Worm (Caenorhabditis elegans) whole organism, L4 larva: ENCODE measurements around the gene pot-1.
A peak's percentile ranks its signal among the peaks of the same experiment; 100 is the strongest.

Source experiments
- D1046.2 ChIP-seq: fragments of 200-800 bp; sonication (Bioruptor generic); IDR thresholded peaks from 2 replicates; pipeline ENCODE4 v1.3.6; 2022; ENCODE audit warnings: missing genetic modification characterization, missing compliant biosample characterization
- F10B5.3 ChIP-seq: sonication (generic microtip); optimal IDR thresholded peaks from 2 replicates; lab custom pipeline; 2016; ENCODE audit warnings: mild to moderate bottlenecking, missing genetic modification characterization, missing compliant biosample characterization
- F26F4.8 ChIP-seq: fragments of 200-800 bp; sonication (Bioruptor generic); conservative IDR thresholded peaks from 2 replicates; pipeline ENCODE4 v1.3.6; 2022; ENCODE audit warnings: missing genetic modification characterization, missing compliant biosample characterization
- T20F7.1 ChIP-seq: fragments of 200-800 bp; sonication (Bioruptor generic); optimal IDR thresholded peaks from 2 replicates; lab custom pipeline; 2018; ENCODE audit warnings: mild to moderate bottlenecking, missing genetic modification characterization, missing compliant biosample characterization
- Y105C5A.15 ChIP-seq: fragments of 200-800 bp; sonication (Bioruptor generic); IDR thresholded peaks from 2 replicates; pipeline ENCODE4 v1.3.6; 2022; ENCODE audit warnings: missing genetic modification characterization, missing compliant biosample characterization
- Y48G9A.11 ChIP-seq: fragments of 200-800 bp; sonication (Bioruptor generic); IDR thresholded peaks from 2 replicates; pipeline ENCODE4 v1.3.6; 2022; ENCODE audit warnings: missing genetic modification reagents, missing genetic modification characterization, missing compliant biosample characterization
- ZK337.2 ChIP-seq: fragments of 200-800 bp; sonication (Bioruptor generic); IDR thresholded peaks from 2 replicates; pipeline ENCODE4 v1.3.6; 2022; ENCODE audit warnings: missing genetic modification reagents, missing genetic modification characterization, missing compliant biosample characterization
- aha-1 ChIP-seq: fragments of 150-350 bp; peaks from one replicate; lab custom pipeline; 2014; ENCODE audit warnings: missing biosample characterization, missing genetic modification characterization
- ama-1 ChIP-seq: fragments of 150-350 bp; optimal IDR thresholded peaks from 2 replicates; lab custom pipeline; 2014; ENCODE audit warnings: inconsistent platforms, mixed read lengths
- attf-4 ChIP-seq: sonication (generic microtip); optimal IDR thresholded peaks from 3 replicates; lab custom pipeline; 2017; ENCODE audit warnings: missing biosample characterization, missing genetic modification characterization
- ceh-82 ChIP-seq: sonication (generic microtip); optimal IDR thresholded peaks from 2 replicates; lab custom pipeline; 2017; ENCODE audit warnings: missing biosample characterization, missing genetic modification characterization
- cey-2 ChIP-seq: sonication (generic microtip); optimal IDR thresholded peaks from 3 replicates; lab custom pipeline; 2017; ENCODE audit warnings: missing genetic modification characterization, mild to moderate bottlenecking, missing compliant biosample characterization, antibody characterized with exemption, borderline replicate concordance; ENCODE audit not compliant: insufficient read depth
- ctbp-1 ChIP-seq: fragments of 200-800 bp; sonication (Bioruptor generic); IDR thresholded peaks from 2 replicates; pipeline ENCODE4 v1.3.6; 2022; ENCODE audit warnings: missing genetic modification reagents, missing genetic modification characterization, missing compliant biosample characterization
- daf-8 ChIP-seq: fragments of 200-800 bp; sonication (Bioruptor generic); IDR thresholded peaks from 2 replicates; pipeline ENCODE4 v1.3.6; 2022; ENCODE audit warnings: missing genetic modification characterization, missing compliant biosample characterization
- dmd-6 ChIP-seq: fragments of 200-800 bp; sonication (Bioruptor generic); IDR thresholded peaks from 2 replicates; pipeline ENCODE4 v1.3.6; 2022; ENCODE audit warnings: missing genetic modification reagents, missing genetic modification characterization, missing compliant biosample characterization
- dmd-8 ChIP-seq: fragments of 200-800 bp; sonication (Bioruptor generic); IDR thresholded peaks from 2 replicates; pipeline ENCODE4 v1.3.6; 2022; ENCODE audit warnings: missing genetic modification characterization, missing compliant biosample characterization
- dmd-9 ChIP-seq: fragments of 200-800 bp; sonication (Bioruptor generic); IDR thresholded peaks from 2 replicates; pipeline ENCODE4 v1.3.6; 2022; ENCODE audit warnings: missing genetic modification reagents, missing genetic modification characterization, missing compliant biosample characterization
- dpl-1 ChIP-seq: fragments of 150-350 bp; optimal IDR thresholded peaks from 2 replicates; lab custom pipeline; 2014; ENCODE audit warnings: missing biosample characterization, missing genetic modification reagents, missing genetic modification characterization
- dve-1 ChIP-seq: sonication (generic microtip); optimal IDR thresholded peaks from 2 replicates; lab custom pipeline; 2017; ENCODE audit warnings: antibody characterized with exemption, mild to moderate bottlenecking, missing genetic modification characterization, missing compliant biosample characterization; ENCODE audit not compliant: insufficient read depth
- egl-43 ChIP-seq: fragments of 200-800 bp; sonication (Bioruptor generic); IDR thresholded peaks from 2 replicates; pipeline ENCODE4 v1.3.6; 2022; ENCODE audit warnings: missing genetic modification reagents, missing genetic modification characterization, missing compliant biosample characterization
- gei-8 ChIP-seq: fragments of 200-800 bp; sonication (Bioruptor generic); optimal IDR thresholded peaks from 2 replicates; lab custom pipeline; 2018; ENCODE audit warnings: mild to moderate bottlenecking, missing genetic modification characterization, missing compliant biosample characterization
- hif-1 ChIP-seq, 2 experiments: sonication (generic microtip); optimal IDR thresholded peaks; 2 replicates each; lab custom pipeline; 2016 to 2017; ENCODE audit warnings: missing compliant biosample characterization in 2 of 2, missing genetic modification characterization in 2 of 2, missing genetic modification reagents in 2 of 2, missing genotype in 2 of 2, mild to moderate bottlenecking in 1 of 2
- hmg-1.1 ChIP-seq: fragments of 200-800 bp; sonication (Bioruptor generic); IDR thresholded peaks from 2 replicates; pipeline ENCODE4 v1.3.6; 2022; ENCODE audit warnings: missing genetic modification reagents, missing genetic modification characterization, missing compliant biosample characterization
- lim-7 ChIP-seq: fragments of 200-800 bp; sonication (Bioruptor generic); IDR thresholded peaks from 2 replicates; pipeline ENCODE4 v1.3.6; 2022; ENCODE audit warnings: missing genetic modification characterization, missing compliant biosample characterization
- lin-1 ChIP-seq: fragments of 200-800 bp; sonication (Bioruptor generic); IDR thresholded peaks from 2 replicates; pipeline ENCODE4 v1.3.6; 2022; ENCODE audit warnings: missing genetic modification reagents, missing genetic modification characterization, missing compliant biosample characterization
- lin-15B ChIP-seq: fragments of 150-350 bp; sonication (generic microtip); optimal IDR thresholded peaks from 3 replicates; lab custom pipeline; 2014; ENCODE audit warnings: missing biosample characterization, missing genetic modification characterization
- lin-29 ChIP-seq: fragments of 200-800 bp; sonication (Bioruptor generic); IDR thresholded peaks from 2 replicates; pipeline ENCODE4 v1.3.6; 2022; ENCODE audit warnings: missing genetic modification reagents, missing genetic modification characterization, missing compliant biosample characterization
- lin-38 ChIP-seq: fragments of 200-800 bp; sonication (Bioruptor generic); IDR thresholded peaks from 2 replicates; pipeline ENCODE4 v1.3.6; 2022; ENCODE audit warnings: missing genetic modification reagents, missing genetic modification characterization, missing compliant biosample characterization
- lsy-2 ChIP-seq, 2 experiments: fragments of 150-350 bp in 1 of 2; sonication (generic microtip) in 1 of 2; optimal IDR thresholded peaks; 2 replicates each; lab custom pipeline; 2014 to 2017; ENCODE audit warnings: missing biosample characterization in 2 of 2, missing genetic modification characterization in 2 of 2
- mes-2 ChIP-seq: sonication (generic microtip); optimal IDR thresholded peaks from 2 replicates; lab custom pipeline; 2016; ENCODE audit warnings: missing genotype, mild to moderate bottlenecking, missing genetic modification characterization, missing compliant biosample characterization; ENCODE audit not compliant: poor library complexity, severe bottlenecking
- nhr-10 ChIP-seq: fragments of 150-350 bp; optimal IDR thresholded peaks from 2 replicates; lab custom pipeline; 2014; ENCODE audit warnings: missing biosample characterization, missing genetic modification characterization
- nhr-11 ChIP-seq: fragments of 150-350 bp; optimal IDR thresholded peaks from 2 replicates; lab custom pipeline; 2014; ENCODE audit warnings: missing biosample characterization, missing genetic modification characterization
- nhr-111 ChIP-seq: fragments of 200-800 bp; sonication (Bioruptor generic); optimal IDR thresholded peaks from 2 replicates; lab custom pipeline; 2018; ENCODE audit warnings: mild to moderate bottlenecking, missing genetic modification characterization, missing compliant biosample characterization
- nhr-41 ChIP-seq: fragments of 200-800 bp; sonication (Bioruptor generic); IDR thresholded peaks from 2 replicates; pipeline ENCODE4 v1.3.6; 2022; ENCODE audit warnings: missing genetic modification reagents, missing genetic modification characterization, missing compliant biosample characterization
- nhr-42 ChIP-seq: fragments of 200-800 bp; sonication (Bioruptor generic); IDR thresholded peaks from 2 replicates; pipeline ENCODE4 v1.3.6; 2022; ENCODE audit warnings: missing genetic modification characterization, missing compliant biosample characterization
- nhr-76 ChIP-seq: fragments of 150-350 bp; optimal IDR thresholded peaks from 2 replicates; lab custom pipeline; 2014; ENCODE audit warnings: missing biosample characterization, missing genetic modification characterization
- nhr-77 ChIP-seq: fragments of 150-350 bp; optimal IDR thresholded peaks from 2 replicates; lab custom pipeline; 2014; ENCODE audit warnings: missing biosample characterization, missing genetic modification characterization
- pha-4 ChIP-seq, 2 experiments: fragments of 150-350 bp in 1 of 2; fragments of 200-800 bp in 1 of 2; sonication (Bioruptor generic) in 1 of 2; IDR thresholded peaks in 1 of 2; optimal IDR thresholded peaks in 1 of 2; 2 replicates each; pipeline versions ENCODE4 v1.3.6 to Lab custom; 2014 to 2022; ENCODE audit warnings: missing genetic modification characterization in 2 of 2, missing genetic modification reagents in 2 of 2, missing biosample characterization in 1 of 2, missing compliant biosample characterization in 1 of 2
- skn-1 ChIP-seq: fragments of 150-350 bp; optimal IDR thresholded peaks from 2 replicates; lab custom pipeline; 2014; ENCODE audit warnings: missing biosample characterization, missing genetic modification characterization
- snpc-1.2 ChIP-seq: fragments of 200-800 bp; sonication (Bioruptor generic); IDR thresholded peaks from 2 replicates; pipeline ENCODE4 v1.3.6; 2022; ENCODE audit warnings: missing genetic modification reagents, missing genetic modification characterization, missing compliant biosample characterization
- tag-97 ChIP-seq: fragments of 200-800 bp; sonication (Bioruptor generic); IDR thresholded peaks from 2 replicates; pipeline ENCODE4 v1.3.6; 2022; ENCODE audit warnings: missing genetic modification characterization, missing compliant biosample characterization
- unc-130 ChIP-seq: sonication (generic microtip); optimal IDR thresholded peaks from 2 replicates; lab custom pipeline; 2016; ENCODE audit warnings: missing genetic modification reagents, missing genetic modification characterization, missing compliant biosample characterization
- unc-39 ChIP-seq: sonication (generic microtip); optimal IDR thresholded peaks from 2 replicates; lab custom pipeline; 2017; ENCODE audit warnings: missing biosample characterization, missing genetic modification characterization
- unc-62 ChIP-seq, 3 experiments: fragments of 150-350 bp in 1 of 3; sonication (generic microtip); optimal IDR thresholded peaks in 2 of 3; peaks in 1 of 3; 1 replicate in 1 of 3; 2 replicates in 2 of 3; lab custom pipeline; 2014 to 2017; ENCODE audit warnings: missing biosample characterization in 3 of 3, missing genetic modification characterization in 3 of 3, missing genetic modification reagents in 3 of 3, missing genotype in 1 of 3
- vab-7 ChIP-seq: fragments of 200-800 bp; sonication (Bioruptor generic); IDR thresholded peaks from 2 replicates; pipeline ENCODE4 v1.3.6; 2022; ENCODE audit warnings: missing genetic modification reagents, missing genetic modification characterization, missing compliant biosample characterization
- zag-1 ChIP-seq: fragments of 150-350 bp; optimal IDR thresholded peaks from 2 replicates; lab custom pipeline; 2014; ENCODE audit warnings: missing biosample characterization, missing genetic modification characterization
- zfp-2 ChIP-seq: sonication (generic microtip); optimal IDR thresholded peaks from 2 replicates; lab custom pipeline; 2016; ENCODE audit warnings: mild to moderate bottlenecking, missing genetic modification characterization, missing compliant biosample characterization

pot-1 gene

DNA sequence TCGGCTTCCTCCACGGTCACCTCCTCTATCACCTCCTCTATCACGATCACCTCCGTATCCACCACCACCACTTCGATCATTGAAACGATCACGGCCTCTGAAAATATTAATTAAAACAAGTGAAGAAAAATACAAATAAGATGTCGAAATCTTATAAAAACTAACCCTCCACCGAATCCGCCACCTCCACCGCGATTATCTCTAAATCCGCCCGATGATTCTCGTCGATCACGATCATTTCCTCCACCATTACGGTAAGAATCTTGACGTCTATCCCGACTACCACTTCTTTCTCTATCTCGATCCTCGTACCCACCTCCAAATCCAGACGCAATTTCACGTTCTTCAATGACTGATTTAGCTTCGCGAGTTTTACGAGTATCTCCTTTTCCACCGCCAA, 25.8 kb upstream of the pot-1 start:
- TF ChIP-seq unc-62 (GFP tag; optimal IDR thresholded peaks at IDR 0.05 in 1 of 2; lab: Kevin White, UChicago) (peak in 1 of 2 experiments; percentile 64), unc-62 (tag; optimal IDR thresholded peaks at IDR 0.05; lab: Kevin White, UChicago) (no peak), aha-1 (peak; percentile 66), lin-1 (GFP tag; lab: Robert Waterston, UW) (no peak), F26F4.8 (GFP tag; lab: Robert Waterston, UW) (no peak), daf-8 (GFP tag; lab: Robert Waterston, UW) (no peak)

DNA sequence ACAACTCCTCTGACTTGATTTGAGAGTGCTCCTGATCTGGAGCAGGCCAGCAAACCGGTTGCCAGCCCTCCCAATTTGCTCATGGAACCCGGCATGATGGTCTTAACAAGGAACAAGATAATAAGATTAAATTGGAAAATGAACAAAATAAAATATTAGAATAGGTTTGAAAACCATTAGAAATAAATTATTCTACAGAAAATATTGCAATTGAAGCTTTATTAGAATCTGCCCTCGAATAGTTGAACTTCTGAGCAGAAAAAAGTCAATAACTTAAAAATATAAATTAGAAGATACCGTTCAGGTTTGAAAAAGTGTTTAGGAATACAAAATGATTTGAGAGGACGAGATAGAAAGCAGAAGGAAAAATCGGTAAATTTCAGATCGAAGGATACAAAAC, 25.2 kb upstream of the pot-1 start, which contains the start of gene nuo-4:
Gene nuo-4, minus strand, starts transcription at position 101 of the 400 bp plus-strand sequence.
- TF ChIP-seq nhr-111 (no peak), hmg-1.1 (no peak), unc-130 (no peak), ama-1 (lab: Kevin White, UChicago) (peak; percentile 28), unc-62 (GFP tag; optimal IDR thresholded peaks at IDR 0.05 in 1 of 2; lab: Kevin White, UChicago) (no peak), unc-62 (tag; optimal IDR thresholded peaks at IDR 0.05; lab: Kevin White, UChicago) (no peak)

DNA sequence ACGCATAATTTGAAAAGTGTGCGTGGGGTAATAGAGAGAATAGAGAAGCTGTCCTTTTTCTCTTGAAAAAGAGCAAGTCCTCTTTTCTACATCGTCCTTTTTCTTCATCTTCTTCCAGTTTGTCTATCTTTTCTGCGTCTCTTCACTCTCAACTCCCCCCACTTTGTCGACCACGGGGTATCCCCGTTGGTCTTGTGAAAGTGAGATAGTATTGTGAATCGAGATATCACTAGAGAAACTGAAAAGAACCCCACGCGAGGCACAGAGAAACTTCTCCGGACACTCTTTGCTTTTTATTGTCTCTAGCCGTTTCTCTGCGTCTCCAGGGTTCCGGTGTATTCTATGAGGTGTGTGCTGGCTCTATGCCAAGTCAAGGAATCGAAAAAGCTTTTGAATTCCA, 22.2 kb upstream of the pot-1 start:
- TF ChIP-seq Y105C5A.15 (GFP tag; lab: Robert Waterston, UW) (no peak), nhr-77 (tag; lab: Kevin White, UChicago) (peak; percentile 34), dpl-1 (GFP tag; lab: Kevin White, UChicago) (peak; percentile 74), ctbp-1 (GFP tag; lab: Robert Waterston, UW) (peak; percentile 97), dve-1 (tag; lab: Kevin White, UChicago) (peak; percentile 92), pha-4 (GFP tag; IDR thresholded peaks at IDR 0.05; lab: Robert Waterston, UW) (peak; percentile 78), pha-4 (tag; optimal IDR thresholded peaks at IDR 0.05; lab: Kevin White, UChicago) (peak; percentile 96), hif-1 (tag; optimal IDR thresholded peaks at IDR 0.05; lab: Kevin White, UChicago) (peak; percentile 23 to 82), lin-29 (0 out of 2 replicates have a peak, but pooled peaks have one; percentile 18), ZK337.2 (GFP tag; lab: Robert Waterston, UW) (no peak), nhr-10 (tag; lab: Kevin White, UChicago) (peak; percentile 75), mes-2 (tag; lab: Kevin White, UChicago) (peak; percentile 85), F10B5.3 (no peak), nhr-42 (GFP tag; lab: Robert Waterston, UW) (peak; percentile 70; the same call in 1 of the 2 replicates), lsy-2 (tag; optimal IDR thresholded peaks at IDR 0.05; lab: Kevin White, UChicago) (peak; percentile 88 to 90), dmd-9 (GFP tag; lab: Robert Waterston, UW) (peak; percentile 64; the same call in 1 of the 2 replicates), skn-1 (tag; lab: Kevin White, UChicago) (no peak), Y48G9A.11 (GFP tag; lab: Robert Waterston, UW) (no peak), egl-43 (GFP tag; lab: Robert Waterston, UW) (peak; percentile 81), cey-2 (tag; lab: Kevin White, UChicago) (no peak), nhr-11 (tag; lab: Kevin White, UChicago) (peak; percentile 81), ceh-82 (tag; lab: Kevin White, UChicago) (no peak), T20F7.1 (GFP tag; lab: Kevin White, UChicago) (peak; percentile 77), unc-39 (tag; lab: Kevin White, UChicago) (no peak), zag-1 (no peak), vab-7 (GFP tag; lab: Robert Waterston, UW) (no peak), attf-4 (tag; lab: Kevin White, UChicago) (no peak), D1046.2 (GFP tag; lab: Robert Waterston, UW) (no peak), dmd-6 (peak; percentile 90), nhr-41 (no peak), aha-1 (peak; percentile 93), dmd-8 (GFP tag; lab: Robert Waterston, UW) (no peak), nhr-76 (tag; lab: Kevin White, UChicago) (peak; percentile 54), zfp-2 (tag; lab: Kevin White, UChicago) (peak; percentile 54), lim-7 (GFP tag; lab: Robert Waterston, UW) (no peak), gei-8 (peak; percentile 85), lin-38 (peak; percentile 69), snpc-1.2 (no peak), tag-97 (GFP tag; lab: Robert Waterston, UW) (no peak), lin-15B (tag; lab: Kevin White, UChicago) (no peak)
